2 worm cellular contexts compared by ENCODE assay signal in genomic region chrX:3405813-3406212, ce11.
TF ChIP-seq lines count a peak whose summit lies in the region.

No protein-coding gene starts in this region.

TF ChIP-seq in whole organism, L4 larva, 104 proteins besides CTCF, POLR2A, EP300 and RAD21:
- TF ChIP-seq zfp-3 (GFP tag; conservative IDR thresholded peaks at IDR 0.05; lab: Robert Waterston, UW), result peak; percentile 72; the same call in 1 of the 2 replicates
- peak; percentile 37; the same call in 1 of the 2 replicates for TF ChIP-seq dmd-6 (GFP tag; IDR thresholded peaks at IDR 0.05; lab: Robert Waterston, UW)

TF ChIP-seq in whole organism, young adult, 124 proteins besides CTCF, POLR2A, EP300 and RAD21:
- TF ChIP-seq Y56A3A.18 (GFP tag; IDR thresholded peaks at IDR 0.05; lab: Robert Waterston, UW), result peak; percentile 59; the same call in 1 of the 2 replicates
- 0 out of 2 replicates have a peak, but pooled peaks have one; percentile 54 for TF ChIP-seq Y53G8AR.9 (GFP tag; conservative IDR thresholded peaks at IDR 0.05; lab: Robert Waterston, UW)
